Fruit fly (Drosophila melanogaster): Measurements from ENCODE around the gene Larp4B.

dm6 chr3L:3249664-3249996, 25.0 kb downstream of the Larp4B start:
- no peak for TF ChIP-seq usp (GFP tag; optimal IDR thresholded peaks at IDR 0.05)
- no peak for TF ChIP-seq Vsx2 (GFP tag; optimal IDR thresholded peaks at IDR 0.05; ENCODE audit: partially characterized antibody)
- TF ChIP-seq N (GFP tag; optimal IDR thresholded peaks at IDR 0.05): no peak
- no peak for TF ChIP-seq lola (GFP tag; optimal IDR thresholded peaks at IDR 0.05)
- no peak for TF ChIP-seq Hr78 (GFP tag; optimal IDR thresholded peaks at IDR 0.05)
- no peak for TF ChIP-seq Mio (GFP tag; optimal IDR thresholded peaks at IDR 0.05)
- no peak for TF ChIP-seq OdsH (GFP tag; optimal IDR thresholded peaks at IDR 0.05)
- no peak for TF ChIP-seq Dfd (GFP tag; optimal IDR thresholded peaks at IDR 0.05)
- TF ChIP-seq tai (GFP tag; optimal IDR thresholded peaks at IDR 0.05): no peak
- no peak for TF ChIP-seq Abd-B (GFP tag; optimal IDR thresholded peaks at IDR 0.05)
- TF ChIP-seq woc (GFP tag; optimal IDR thresholded peaks at IDR 0.05): no peak
